Worm (Caenorhabditis elegans): ENCODE results near the gene K09C4.5.

DNA sequence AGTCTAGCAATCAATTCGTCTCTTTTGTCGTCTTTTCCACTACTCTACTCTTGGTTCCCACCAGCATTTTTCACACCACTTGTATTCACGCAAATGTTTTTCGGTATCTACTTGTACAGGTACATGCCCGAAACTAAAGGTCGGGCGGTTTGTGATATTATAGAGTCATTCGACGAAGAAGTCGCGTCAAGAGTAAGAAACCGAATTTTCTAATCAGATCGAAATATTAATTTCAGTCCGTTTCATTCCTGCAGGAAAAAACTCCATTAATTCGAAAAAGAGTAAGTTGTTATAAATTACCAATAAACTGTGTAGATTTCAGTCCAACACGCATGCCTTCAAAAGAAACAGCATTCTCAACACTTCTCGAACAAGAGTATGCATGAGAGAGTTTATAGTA lies 9.5 kb downstream of the K09C4.5 start:
- TF ChIP-seq snpc-4 (tag; optimal IDR thresholded peaks at IDR 0.05), result no peak
- no peak for TF ChIP-seq fos-1 (tag; optimal IDR thresholded peaks at IDR 0.05)
